Fruit fly (Drosophila melanogaster): ENCODE measurements around the gene cmpy.

The cmpy gene

DNA sequence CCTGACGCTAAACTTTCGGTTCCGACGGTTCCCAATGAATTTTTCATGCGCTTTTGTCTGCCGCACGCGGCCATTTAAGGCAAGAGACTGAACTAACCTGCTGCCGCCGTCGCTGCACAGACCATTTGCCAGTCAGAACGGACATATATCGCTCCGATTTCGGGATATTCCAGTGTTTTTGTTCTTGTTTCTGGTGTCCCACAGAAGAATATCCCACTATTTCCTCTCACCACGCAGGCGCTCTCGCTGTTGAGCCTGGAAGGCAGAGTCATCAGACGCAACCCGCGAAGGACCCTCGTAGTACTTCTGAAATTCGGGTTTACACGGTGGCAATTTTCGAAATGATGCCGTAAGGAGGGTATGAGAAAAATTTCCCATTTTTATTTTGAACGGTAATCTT lies at the start of gene cmpy:
TSS of gene cmpy (minus strand) at position 101 of the 400 bp plus-strand sequence.
- TF ChIP-seq CG8478 (optimal IDR thresholded peaks at IDR 0.05) (no peak), CTCF (optimal IDR thresholded peaks at IDR 0.05) (no peak)

dm6 chr3L:20767227-20767626 lies 48.2 kb upstream of the cmpy start:
- TF ChIP-seq CG8478 (optimal IDR thresholded peaks at IDR 0.05) (no peak), CTCF (optimal IDR thresholded peaks at IDR 0.05) (no peak)

dm6 chr3L:20761482-20761881 lies 42.5 kb upstream of the cmpy start:
- TF ChIP-seq CG8478 (optimal IDR thresholded peaks at IDR 0.05) (no peak), CTCF (optimal IDR thresholded peaks at IDR 0.05) (no peak)

- TF ChIP-seq CG8478 (optimal IDR thresholded peaks at IDR 0.05) (no peak), CTCF (optimal IDR thresholded peaks at IDR 0.05) (no peak)
Observed at dm6 chr3L:20758583-20758982, 39.6 kb upstream of the cmpy start, which contains the start of gene CG43251. CG43251 (plus strand) TSS chr3L:20758883.

DNA sequence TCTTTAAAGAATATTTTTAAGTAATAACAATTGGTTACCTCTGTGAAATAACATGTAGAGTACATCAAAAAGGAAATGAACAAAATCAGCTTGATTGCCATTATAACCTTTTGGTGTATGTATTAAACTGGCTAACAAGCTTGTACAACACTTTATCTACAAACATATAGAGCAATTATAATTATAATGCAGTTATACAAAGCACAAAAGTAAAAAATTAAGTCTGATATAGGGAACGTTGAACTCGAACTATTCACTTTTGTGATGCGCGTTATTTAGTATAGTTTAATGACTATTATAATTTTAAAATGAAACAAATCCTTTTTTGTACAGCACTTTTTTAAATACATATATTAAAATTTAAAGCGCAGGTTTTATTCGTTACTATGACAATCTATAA lies 36.6 kb upstream of the cmpy start, which contains the start of gene CG33912:
TSS of gene CG33912 (minus strand) at position 101 of the 400 bp plus-strand sequence.
- TF ChIP-seq CG8478 (optimal IDR thresholded peaks at IDR 0.05) (no peak), CTCF (optimal IDR thresholded peaks at IDR 0.05) (no peak)

dm6 chr3L:20752964-20753363 lies 34.0 kb upstream of the cmpy start:
- TF ChIP-seq CG8478 (optimal IDR thresholded peaks at IDR 0.05) (no peak), CTCF (optimal IDR thresholded peaks at IDR 0.05) (no peak)

- no peak for TF ChIP-seq CG8478 (optimal IDR thresholded peaks at IDR 0.05)
- TF ChIP-seq CTCF (optimal IDR thresholded peaks at IDR 0.05), result no peak
Observed at dm6 chr3L:20750391-20750790, 31.4 kb upstream of the cmpy start.

DNA sequence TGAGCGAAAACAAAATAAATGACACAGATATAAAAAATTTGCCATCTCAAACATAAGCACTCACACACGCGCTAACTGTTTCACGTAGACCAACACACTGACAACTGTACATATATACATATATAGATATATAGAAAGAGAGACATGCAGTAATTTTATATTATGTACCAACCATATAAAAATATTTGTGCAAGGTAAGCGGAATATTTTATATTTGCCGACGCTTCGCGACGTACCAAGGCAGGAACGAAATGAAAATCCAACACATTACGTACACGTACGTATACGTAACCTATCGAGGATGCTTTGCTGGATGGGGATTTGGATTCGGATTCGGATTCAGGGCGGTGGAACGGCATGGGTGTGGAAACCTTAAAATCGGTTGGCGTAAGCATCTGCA lies 29.6 kb upstream of the cmpy start:
- no peak for TF ChIP-seq CTCF (optimal IDR thresholded peaks at IDR 0.05)
- no peak for TF ChIP-seq CG8478 (optimal IDR thresholded peaks at IDR 0.05)

dm6 chr3L:20747299-20747925 lies 28.4 kb upstream of the cmpy start:
- TF ChIP-seq CG8478 (optimal IDR thresholded peaks at IDR 0.05) (no peak), CTCF (optimal IDR thresholded peaks at IDR 0.05) (no peak)

DNA sequence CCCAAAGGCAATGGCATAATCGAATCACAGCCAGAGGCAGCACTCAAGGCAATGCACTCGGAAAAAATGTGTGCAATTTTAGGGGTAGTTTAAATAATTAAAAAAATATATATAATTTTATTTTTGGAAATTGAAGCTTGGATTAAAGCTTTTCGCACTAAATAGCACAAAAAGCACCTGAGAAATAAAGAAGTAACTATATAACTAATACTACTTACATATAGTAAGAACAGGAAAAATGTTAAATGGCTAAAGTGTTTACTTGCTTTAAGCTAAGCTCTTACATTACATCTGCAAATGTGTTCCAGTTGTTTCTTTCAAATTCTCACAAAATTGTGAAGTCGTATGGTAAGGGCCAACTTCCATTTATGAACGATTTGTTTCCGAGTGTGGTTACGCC lies 20.4 kb upstream of the cmpy start, which contains the start of gene Gr77a:
TSS of gene Gr77a (minus strand) at position 17 of the 400 bp plus-strand sequence.
- TF ChIP-seq CTCF (optimal IDR thresholded peaks at IDR 0.05) (no peak), CG8478 (optimal IDR thresholded peaks at IDR 0.05) (no peak)

- no peak for TF ChIP-seq CG8478 (optimal IDR thresholded peaks at IDR 0.05)
- TF ChIP-seq CTCF (optimal IDR thresholded peaks at IDR 0.05), result no peak
Observed at dm6 chr3L:20737346-20737745, 18.3 kb upstream of the cmpy start.

DNA sequence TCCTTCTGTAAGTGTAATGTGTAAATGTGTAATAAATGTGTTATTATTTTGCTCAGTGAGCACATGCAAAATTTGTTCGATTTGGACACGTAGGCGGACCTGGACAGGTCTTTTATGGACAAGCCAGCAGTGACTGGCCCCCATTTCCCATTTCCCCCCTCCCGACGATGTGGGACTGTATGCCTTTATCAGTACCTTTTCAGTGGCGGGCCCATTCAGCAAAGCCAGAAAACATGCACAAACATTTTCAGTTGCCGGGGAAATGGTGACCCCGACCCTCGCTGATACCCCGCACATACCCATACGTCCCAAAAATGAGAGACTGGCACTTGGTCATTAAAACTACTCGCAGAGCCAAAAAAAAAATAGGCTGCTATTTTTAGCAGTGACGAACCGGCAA lies 17.3 kb upstream of the cmpy start:
- TF ChIP-seq CG8478 (optimal IDR thresholded peaks at IDR 0.05) (no peak), CTCF (optimal IDR thresholded peaks at IDR 0.05) (no peak)

DNA sequence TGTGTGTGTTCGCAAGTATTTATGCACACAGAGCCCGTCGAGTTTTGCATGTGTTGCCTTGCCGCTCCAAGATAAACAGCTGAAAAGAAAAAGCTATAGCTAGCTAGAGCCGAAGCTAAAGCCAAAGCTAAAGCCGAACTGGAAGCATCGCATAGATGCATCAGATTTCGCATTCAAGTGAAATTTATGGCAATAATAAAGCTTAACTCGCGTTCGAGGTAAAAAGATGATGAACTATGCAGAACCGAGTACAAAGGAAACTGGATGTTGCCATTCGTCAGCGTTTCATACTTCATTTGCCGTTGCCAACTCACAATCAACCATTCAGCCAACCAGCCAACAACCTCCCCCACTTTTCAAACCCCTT lies 15.2 kb upstream of the cmpy start:
- TF ChIP-seq CTCF (optimal IDR thresholded peaks at IDR 0.05) (no peak), CG8478 (optimal IDR thresholded peaks at IDR 0.05) (no peak)

- TF ChIP-seq CTCF (optimal IDR thresholded peaks at IDR 0.05) (no peak), CG8478 (optimal IDR thresholded peaks at IDR 0.05) (no peak)
Observed at dm6 chr3L:20733530-20734257, 14.7 kb upstream of the cmpy start.

- TF ChIP-seq CG8478 (optimal IDR thresholded peaks at IDR 0.05) (no peak), CTCF (optimal IDR thresholded peaks at IDR 0.05) (no peak)
Observed at dm6 chr3L:20732492-20732891, 13.5 kb upstream of the cmpy start.

Data from S2 (cell line).